Worm (Caenorhabditis elegans) whole organism, young adult: ENCODE measurements around the gene Y44A6D.1.

ENCODE experiments used
- C06A6.2 ChIP-seq: fragments of 200-800 bp; sonication (Bioruptor generic); conservative IDR thresholded peaks from 2 replicates; pipeline ENCODE4 v1.3.6; 2022; ENCODE audit warnings: missing genetic modification characterization, missing compliant biosample characterization
- D2030.7 ChIP-seq: fragments of 200-800 bp; sonication (Bioruptor generic); IDR thresholded peaks from 2 replicates; pipeline ENCODE4 v1.3.6; 2022; ENCODE audit warnings: missing genetic modification reagents, missing genetic modification characterization, missing compliant biosample characterization
- F10E7.11 ChIP-seq: sonication (generic microtip); optimal IDR thresholded peaks from 2 replicates; lab custom pipeline; 2017; ENCODE audit warnings: mild to moderate bottlenecking, missing genetic modification characterization, moderate library complexity, missing compliant biosample characterization
- F22D6.2 ChIP-seq: sonication (generic microtip); optimal IDR thresholded peaks from 2 replicates; lab custom pipeline; 2016; ENCODE audit warnings: mild to moderate bottlenecking, missing genetic modification characterization, missing compliant biosample characterization
- F39B2.1 ChIP-seq: fragments of 200-800 bp; sonication (Bioruptor generic); IDR thresholded peaks from 2 replicates; pipeline ENCODE4 v1.3.6; 2022; ENCODE audit warnings: missing genetic modification reagents, missing genetic modification characterization, missing compliant biosample characterization
- F57A8.1 ChIP-seq: fragments of 200-800 bp; sonication (Bioruptor generic); optimal IDR thresholded peaks from 2 replicates; lab custom pipeline; 2018; ENCODE audit warnings: mild to moderate bottlenecking, missing genetic modification characterization, moderate library complexity, missing compliant biosample characterization
- F57C9.4 ChIP-seq: sonication (generic microtip); optimal IDR thresholded peaks from 2 replicates; lab custom pipeline; 2017; ENCODE audit warnings: mild to moderate bottlenecking, missing genetic modification characterization, missing compliant biosample characterization
- K11D2.4 ChIP-seq: fragments of 200-800 bp; sonication (Bioruptor generic); IDR thresholded peaks from 2 replicates; pipeline ENCODE4 v1.3.6; 2022; ENCODE audit warnings: missing genetic modification reagents, missing genetic modification characterization, missing compliant biosample characterization
- K12H6.12 ChIP-seq: fragments of 200-800 bp; sonication (Bioruptor generic); optimal IDR thresholded peaks from 2 replicates; lab custom pipeline; 2018; ENCODE audit warnings: mild to moderate bottlenecking, missing genetic modification characterization, missing compliant biosample characterization
- ama-1 ChIP-seq, 3 experiments: fragments of 150-350 bp in 1 of 3; sonication (generic microtip) in 2 of 3; optimal IDR thresholded peaks; 2 replicates each; lab custom pipeline; 2014 to 2018; ENCODE audit warnings: missing biosample characterization in 2 of 3, missing genetic modification characterization in 2 of 3, missing genetic modification reagents in 2 of 3
- aptf-2 ChIP-seq: fragments of 200-800 bp; sonication (Bioruptor generic); conservative IDR thresholded peaks from 2 replicates; pipeline ENCODE4 v1.3.6; 2022; ENCODE audit warnings: missing genetic modification reagents, missing genetic modification characterization, missing compliant biosample characterization
- athp-1 ChIP-seq: sonication (generic microtip); optimal IDR thresholded peaks from 2 replicates; lab custom pipeline; 2017; ENCODE audit warnings: mild to moderate bottlenecking, missing genetic modification characterization, missing compliant biosample characterization
- attf-5 ChIP-seq: fragments of 200-800 bp; sonication (Bioruptor generic); optimal IDR thresholded peaks from 2 replicates; lab custom pipeline; 2018; ENCODE audit warnings: mild to moderate bottlenecking, missing genetic modification characterization, missing compliant biosample characterization
- attf-6 ChIP-seq: fragments of 200-800 bp; sonication (Bioruptor generic); IDR thresholded peaks from 2 replicates; pipeline ENCODE4 v1.3.6; 2022; ENCODE audit warnings: missing genetic modification reagents, missing genetic modification characterization, missing compliant biosample characterization
- cebp-1 ChIP-seq, 2 experiments: fragments of 200-800 bp in 1 of 2; sonication (Bioruptor generic) in 1 of 2; sonication (generic microtip) in 1 of 2; IDR thresholded peaks in 1 of 2; optimal IDR thresholded peaks in 1 of 2; 2 replicates each; pipeline versions ENCODE4 v1.3.6 to Lab custom; 2017 to 2022; ENCODE audit warnings: missing compliant biosample characterization in 2 of 2, missing genetic modification characterization in 2 of 2, mild to moderate bottlenecking in 1 of 2, missing genetic modification reagents in 1 of 2, moderate library complexity in 1 of 2
- ceh-27 ChIP-seq: fragments of 200-800 bp; sonication (Bioruptor generic); optimal IDR thresholded peaks from 2 replicates; lab custom pipeline; 2018; ENCODE audit warnings: mild to moderate bottlenecking, missing genetic modification characterization, moderate library complexity, missing compliant biosample characterization
- egrh-3 ChIP-seq: fragments of 200-800 bp; sonication (Bioruptor generic); IDR thresholded peaks from 2 replicates; pipeline ENCODE4 v1.3.6; 2022; ENCODE audit warnings: missing genetic modification reagents, missing genetic modification characterization, missing compliant biosample characterization
- ekl-4 ChIP-seq: fragments of 200-800 bp; sonication (Bioruptor generic); IDR thresholded peaks from 2 replicates; pipeline ENCODE4 v1.3.6; 2022; ENCODE audit warnings: missing genetic modification reagents, missing genetic modification characterization, missing compliant biosample characterization
- fkh-3 ChIP-seq: sonication (generic microtip); optimal IDR thresholded peaks from 2 replicates; lab custom pipeline; 2016; ENCODE audit warnings: mild to moderate bottlenecking, missing genetic modification characterization, missing compliant biosample characterization
- hmg-1.2 ChIP-seq: fragments of 200-800 bp; sonication (Bioruptor generic); IDR thresholded peaks from 2 replicates; pipeline ENCODE4 v1.3.6; 2022; ENCODE audit warnings: missing genetic modification reagents, missing genetic modification characterization, missing compliant biosample characterization
- lin-35 ChIP-seq, 3 experiments: fragments of 150-350 bp in 2 of 3; sonication (generic microtip) in 1 of 3; optimal IDR thresholded peaks; 2 replicates each; lab custom pipeline; 2014 to 2018; ENCODE audit warnings: missing biosample characterization in 3 of 3, missing genetic modification characterization in 3 of 3, missing genetic modification reagents in 3 of 3
- lin-40 ChIP-seq: sonication (generic microtip); optimal IDR thresholded peaks from 2 replicates; lab custom pipeline; 2016; ENCODE audit warnings: missing genetic modification characterization, mild to moderate bottlenecking, missing compliant biosample characterization, missing genotype, missing genetic modification reagents
- lsl-1 ChIP-seq: fragments of 200-800 bp; sonication (Bioruptor generic); optimal IDR thresholded peaks from 2 replicates; lab custom pipeline; 2018; ENCODE audit warnings: mild to moderate bottlenecking, missing genetic modification characterization, moderate library complexity, missing compliant biosample characterization
- madf-10 ChIP-seq: sonication (generic microtip); optimal IDR thresholded peaks from 2 replicates; lab custom pipeline; 2016; ENCODE audit warnings: mild to moderate bottlenecking, missing genetic modification characterization, missing compliant biosample characterization
- mel-28 ChIP-seq: sonication (generic microtip); optimal IDR thresholded peaks from 2 replicates; lab custom pipeline; 2016; ENCODE audit warnings: borderline replicate concordance, mild to moderate bottlenecking, missing genetic modification characterization, missing compliant biosample characterization
- nfyb-1 ChIP-seq: fragments of 200-800 bp; sonication (Bioruptor generic); IDR thresholded peaks from 2 replicates; pipeline ENCODE4 v1.3.6; 2022; ENCODE audit warnings: missing genetic modification reagents, missing genetic modification characterization, missing compliant biosample characterization
- nhr-80 ChIP-seq: sonication (generic microtip); optimal IDR thresholded peaks from 2 replicates; lab custom pipeline; 2016; ENCODE audit warnings: missing genetic modification characterization, missing compliant biosample characterization
- rpc-1 ChIP-seq, 2 experiments: fragments of 150-350 bp in 1 of 2; sonication (generic microtip) in 1 of 2; optimal IDR thresholded peaks; 2 replicates each; lab custom pipeline; 2014 to 2018; ENCODE audit warnings: missing biosample characterization in 1 of 2, missing genetic modification characterization in 1 of 2, missing genetic modification reagents in 1 of 2, missing genotype in 1 of 2
- sea-2 ChIP-seq: fragments of 200-800 bp; sonication (Bioruptor generic); IDR thresholded peaks from 2 replicates; pipeline ENCODE4 v1.3.6; 2022; ENCODE audit warnings: missing genetic modification characterization, missing compliant biosample characterization
- snpc-4 ChIP-seq, 5 experiments: fragments of 150-350 bp in 1 of 5; sonication (generic microtip) in 4 of 5; optimal IDR thresholded peaks; 2 replicates each; lab custom pipeline; 2014 to 2018; ENCODE audit warnings: missing genetic modification characterization in 5 of 5, missing biosample characterization in 3 of 5, antibody characterized with exemption in 2 of 5, mild to moderate bottlenecking in 2 of 5, missing compliant biosample characterization in 2 of 5, missing genotype in 2 of 5, moderate library complexity in 2 of 5, missing genetic modification reagents in 1 of 5
- somi-1 ChIP-seq: fragments of 200-800 bp; sonication (Bioruptor generic); optimal IDR thresholded peaks from 2 replicates; lab custom pipeline; 2018; ENCODE audit warnings: mild to moderate bottlenecking, missing genetic modification characterization, missing compliant biosample characterization
- unc-62 ChIP-seq: fragments of 150-350 bp; optimal IDR thresholded peaks from 2 replicates; lab custom pipeline; 2014; ENCODE audit warnings: missing biosample characterization, missing genetic modification reagents, missing genetic modification characterization
- zfh-2 ChIP-seq: fragments of 200-800 bp; sonication (Bioruptor generic); conservative IDR thresholded peaks from 2 replicates; pipeline ENCODE4 v1.3.6; 2022; ENCODE audit warnings: missing genetic modification reagents, missing genetic modification characterization, missing compliant biosample characterization
- ztf-18 ChIP-seq: sonication (generic microtip); optimal IDR thresholded peaks from 2 replicates; lab custom pipeline; 2016; ENCODE audit warnings: missing genotype, mild to moderate bottlenecking, missing genetic modification characterization, missing compliant biosample characterization
- ztf-3 ChIP-seq: fragments of 200-800 bp; sonication (Bioruptor generic); optimal IDR thresholded peaks from 2 replicates; lab custom pipeline; 2018; ENCODE audit warnings: mild to moderate bottlenecking, missing genetic modification characterization, missing compliant biosample characterization

Y44A6D.1 gene

DNA sequence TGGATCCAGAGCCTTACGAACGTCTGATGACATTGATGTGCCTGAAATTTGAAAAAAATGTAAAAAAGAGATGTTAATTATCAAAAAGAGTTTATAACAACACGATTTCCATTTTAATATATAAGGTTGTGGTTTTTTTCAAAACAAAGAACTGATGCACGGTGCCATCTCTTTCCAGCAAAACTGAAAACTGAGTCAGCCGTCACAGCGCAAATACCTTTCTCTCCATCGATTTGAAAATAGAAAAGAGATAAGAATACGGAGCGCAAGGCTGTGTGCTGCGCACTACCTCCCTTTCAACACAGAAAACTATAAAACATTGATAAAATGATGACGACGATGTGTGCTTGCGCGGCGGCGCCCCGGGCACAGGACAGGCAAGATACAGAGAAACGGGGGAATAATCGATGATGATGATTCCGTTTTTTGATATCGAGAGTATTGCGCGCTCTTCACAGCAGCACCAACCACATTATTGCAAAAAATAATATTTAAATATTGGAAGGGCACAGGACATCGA, 2.6 kb upstream of the Y44A6D.1 start, which contains the start of gene Y44A6D.3 (continued):
- TF ChIP-seq mel-28 (tag; lab: Kevin White, UChicago) (no peak), nhr-80 (tag; lab: Kevin White, UChicago) (peak; percentile 65), fkh-3 (no peak), sea-2 (GFP tag; lab: Robert Waterston, UW) (no peak), lin-40 (no peak), egrh-3 (GFP tag; lab: Robert Waterston, UW) (no peak), F57A8.1 (GFP tag; lab: Kevin White, UChicago) (no peak), zfh-2 (GFP tag; lab: Robert Waterston, UW) (no peak), F10E7.11 (no peak), ama-1 (optimal IDR thresholded peaks at IDR 0.05; lab: Kevin White, UChicago) (no peak), ama-1 (GFP tag; optimal IDR thresholded peaks at IDR 0.05; lab: Kevin White, UChicago) (no peak), attf-6 (no peak), F57C9.4 (tag; lab: Kevin White, UChicago) (no peak), lsl-1 (GFP tag; lab: Kevin White, UChicago) (no peak), nfyb-1 (GFP tag; lab: Robert Waterston, UW) (no peak), ztf-18 (no peak), D2030.7 (GFP tag; lab: Robert Waterston, UW) (no peak), F22D6.2 (tag; lab: Kevin White, UChicago) (no peak), attf-5 (GFP tag; lab: Kevin White, UChicago) (peak; percentile 22)

DNA sequence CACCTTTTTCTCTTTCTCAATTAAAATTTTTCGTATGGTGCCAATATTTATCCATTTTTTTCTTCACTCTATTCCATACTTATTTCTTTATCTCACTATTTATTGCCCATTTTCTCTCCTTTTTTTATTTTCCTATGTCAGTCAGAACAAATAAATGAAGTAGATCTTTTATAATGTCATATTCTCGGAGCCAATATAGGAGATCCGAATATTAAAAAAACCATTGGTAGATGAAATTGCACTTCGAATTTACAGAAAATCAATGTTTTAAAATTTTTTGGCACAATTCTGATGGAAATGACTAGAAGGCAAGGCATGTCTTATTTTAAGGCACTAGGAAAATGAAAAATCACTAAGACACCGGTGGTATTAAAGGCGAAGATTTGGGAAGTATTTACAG, 783 bp upstream of the Y44A6D.1 start:
- 0 out of 2 replicates have a peak, but pooled peaks have one; percentile 46 for TF ChIP-seq nfyb-1 (GFP tag; lab: Robert Waterston, UW)
- peak in 1 of 3 experiments; percentile 23 for TF ChIP-seq lin-35 (GFP tag; optimal IDR thresholded peaks at IDR 0.05; lab: Kevin White, UChicago)
- TF ChIP-seq K11D2.4 (GFP tag; lab: Robert Waterston, UW): no peak

DNA sequence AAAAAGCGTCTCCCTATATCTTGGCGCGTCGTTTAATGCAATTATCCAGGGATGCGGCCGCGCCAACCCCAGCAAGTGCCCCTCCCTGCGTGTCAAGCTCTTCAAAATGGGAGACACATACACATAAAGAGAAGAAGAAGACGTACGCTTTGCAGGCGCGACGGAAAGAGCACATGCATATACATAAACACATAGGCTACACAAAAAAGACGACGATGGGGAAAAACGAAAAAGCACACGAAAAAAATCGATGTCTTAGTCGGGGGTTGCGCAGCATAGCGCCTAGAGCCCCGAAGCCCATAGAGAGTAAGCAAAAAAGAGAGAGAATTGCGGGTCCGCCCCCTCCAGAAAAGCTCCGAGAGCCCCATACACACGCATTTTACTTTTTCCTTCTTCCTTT, 728 bp downstream of the Y44A6D.1 start, which contains the start of gene tpan-1:
Gene tpan-1, plus strand, starts transcription at position 398 of the 400 bp plus-strand sequence.
- TF ChIP-seq C06A6.2 (GFP tag; lab: Robert Waterston, UW): no peak
- no peak for TF ChIP-seq ztf-3 (GFP tag; lab: Kevin White, UChicago)
- TF ChIP-seq lin-35 (GFP tag; optimal IDR thresholded peaks at IDR 0.05; lab: Kevin White, UChicago): no peak
- peak; percentile 90 for TF ChIP-seq madf-10 (tag; lab: Kevin White, UChicago)
- TF ChIP-seq somi-1 (GFP tag; lab: Kevin White, UChicago): no peak
- no peak for TF ChIP-seq athp-1 (tag; lab: Kevin White, UChicago)
- TF ChIP-seq aptf-2 (GFP tag; lab: Robert Waterston, UW): no peak
- TF ChIP-seq lin-40: peak; percentile 34
- peak; percentile 14; the same call in 1 of the 2 replicates for TF ChIP-seq hmg-1.2 (GFP tag; lab: Robert Waterston, UW)
- TF ChIP-seq rpc-1 (optimal IDR thresholded peaks at IDR 0.05; lab: Kevin White, UChicago): no peak
- no peak for TF ChIP-seq rpc-1 (tag; optimal IDR thresholded peaks at IDR 0.05; lab: Kevin White, UChicago)
- no peak for TF ChIP-seq snpc-4 (GFP tag; optimal IDR thresholded peaks at IDR 0.05; lab: Kevin White, UChicago)
- peak in 1 of 4 experiments; percentile 36 for TF ChIP-seq snpc-4 (tag; optimal IDR thresholded peaks at IDR 0.05; lab: Kevin White, UChicago)
- no peak for TF ChIP-seq cebp-1 (GFP tag; IDR thresholded peaks at IDR 0.05; lab: Robert Waterston, UW)
- TF ChIP-seq cebp-1 (tag; optimal IDR thresholded peaks at IDR 0.05; lab: Kevin White, UChicago): peak; percentile 46
- TF ChIP-seq K12H6.12 (tag; lab: Kevin White, UChicago): peak; percentile 53
- TF ChIP-seq ceh-27 (GFP tag; lab: Kevin White, UChicago): peak; percentile 15
- TF ChIP-seq ekl-4 (GFP tag; lab: Robert Waterston, UW): 0 out of 2 replicates have a peak, but pooled peaks have one; percentile 22
- no peak for TF ChIP-seq F39B2.1
- peak; percentile 65; the same call in 1 of the 2 replicates for TF ChIP-seq zfh-2 (GFP tag; lab: Robert Waterston, UW)
- no peak for TF ChIP-seq unc-62 (GFP tag; lab: Kevin White, UChicago)
- no peak for TF ChIP-seq fkh-3
